Fruit fly (Drosophila melanogaster): Measurements from ENCODE around the gene AdamTS-B.

AdamTS-B gene

dm6 chrX:5705899-5706312 is 7.5 kb downstream of the AdamTS-B start (continued):
- TF ChIP-seq Elba2 (GFP tag; optimal IDR thresholded peaks at IDR 0.05) = no peak
- TF ChIP-seq CG2889 (GFP tag; IDR thresholded peaks at IDR 0.05) = peak; percentile 83
- TF ChIP-seq kni (GFP tag; optimal IDR thresholded peaks at IDR 0.05) = no peak
- peak; percentile 75 for TF ChIP-seq kay (GFP tag; optimal IDR thresholded peaks at IDR 0.05)
- TF ChIP-seq Atf-2 (GFP tag; optimal IDR thresholded peaks at IDR 0.05) = no peak
- TF ChIP-seq CG32772 (GFP tag; IDR thresholded peaks at IDR 0.05) = peak; percentile 90
- TF ChIP-seq CG9609 (GFP tag; optimal IDR thresholded peaks at IDR 0.05) = peak; percentile 29
- TF ChIP-seq hbn (GFP tag; IDR thresholded peaks at IDR 0.05; ENCODE audit: partially characterized antibody) = no peak
- peak; percentile 96 for TF ChIP-seq Rfx (GFP tag; IDR thresholded peaks at IDR 0.05)
- peak; percentile 38 for TF ChIP-seq her (GFP tag; optimal IDR thresholded peaks at IDR 0.05)
- TF ChIP-seq croc (GFP tag; conservative IDR thresholded peaks at IDR 0.05) = peak; percentile 77; the same call in 2 of the 3 replicates
- peak; percentile 80 for TF ChIP-seq CG5180 (GFP tag; optimal IDR thresholded peaks at IDR 0.05)
- TF ChIP-seq CG8089 (GFP tag; optimal IDR thresholded peaks at IDR 0.05) = peak; percentile 13
- peak; percentile 92 for TF ChIP-seq sob (GFP tag; IDR thresholded peaks at IDR 0.05)
- TF ChIP-seq CG8478 (optimal IDR thresholded peaks at IDR 0.05) = no peak
- peak; percentile 86 for TF ChIP-seq Fer3 (tag; optimal IDR thresholded peaks at IDR 0.05)
- TF ChIP-seq CG34224 (GFP tag; IDR thresholded peaks at IDR 0.05; ENCODE audit: partially characterized antibody) = no peak
- TF ChIP-seq Meics (GFP tag; optimal IDR thresholded peaks at IDR 0.05) = peak; percentile 90
- no peak for TF ChIP-seq ERR (GFP tag; optimal IDR thresholded peaks at IDR 0.05)
- no peak for TF ChIP-seq yki (optimal IDR thresholded peaks at IDR 0.05)
- peak; percentile 80 for TF ChIP-seq sug (tag; optimal IDR thresholded peaks at IDR 0.05)
- TF ChIP-seq CG7357 (GFP tag; IDR thresholded peaks at IDR 0.05) = peak; percentile 86
- TF ChIP-seq Sin3A (optimal IDR thresholded peaks at IDR 0.05) = no peak
- TF ChIP-seq CG7372 (GFP tag; IDR thresholded peaks at IDR 0.05) = peak; percentile 95
- TF ChIP-seq crc (GFP tag; optimal IDR thresholded peaks at IDR 0.05) = peak; percentile 37
- peak; percentile 48 for TF ChIP-seq CG12299 (tag; optimal IDR thresholded peaks at IDR 0.05)
- TF ChIP-seq CG30020 (tag; optimal IDR thresholded peaks at IDR 0.05) = no peak
- no peak; the same call in 1 of the 2 replicates for TF ChIP-seq CG13287 (GFP tag; IDR thresholded peaks at IDR 0.05; ENCODE audit: partially characterized antibody)
- peak; percentile 86 for TF ChIP-seq Mrtf (GFP tag; IDR thresholded peaks at IDR 0.05)
- TF ChIP-seq Sox100B (GFP tag; optimal IDR thresholded peaks at IDR 0.05) = peak; percentile 79
- TF ChIP-seq CG10366 (GFP tag; IDR thresholded peaks at IDR 0.05) = peak; percentile 82
- TF ChIP-seq CG13424 (tag; optimal IDR thresholded peaks at IDR 0.05) = peak; percentile 79
- peak; percentile 78 for TF ChIP-seq CG4424 (GFP tag; optimal IDR thresholded peaks at IDR 0.05)
- TF ChIP-seq CG3065 (GFP tag; optimal IDR thresholded peaks at IDR 0.05) = no peak
- no peak for TF ChIP-seq cad (GFP tag; optimal IDR thresholded peaks at IDR 0.05)
- peak; percentile 68 for TF ChIP-seq CG5245 (GFP tag; optimal IDR thresholded peaks at IDR 0.05)
- no peak for TF ChIP-seq BEAF-32 (GFP tag; optimal IDR thresholded peaks at IDR 0.05)
- TF ChIP-seq CG17802 (tag; optimal IDR thresholded peaks at IDR 0.05) = peak; percentile 22
- TF ChIP-seq bigmax (GFP tag; optimal IDR thresholded peaks at IDR 0.05) = no peak
- TF ChIP-seq Myb (GFP tag; optimal IDR thresholded peaks at IDR 0.05) = peak; percentile 25
- TF ChIP-seq Fer1 (GFP tag; optimal IDR thresholded peaks at IDR 0.05) = peak; percentile 94
- TF ChIP-seq ap (GFP tag; IDR thresholded peaks at IDR 0.05) = peak; percentile 80
- peak; percentile 47 for TF ChIP-seq emc (GFP tag; optimal IDR thresholded peaks at IDR 0.05)
- TF ChIP-seq CG4820 (GFP tag; optimal IDR thresholded peaks at IDR 0.05) = peak; percentile 84
- TF ChIP-seq Abd-B (GFP tag; optimal IDR thresholded peaks at IDR 0.05) = peak; percentile 57
- TF ChIP-seq CG10959 (GFP tag; IDR thresholded peaks at IDR 0.05) = peak; percentile 47
- no peak for TF ChIP-seq insv (GFP tag; optimal IDR thresholded peaks at IDR 0.05)
- TF ChIP-seq ttk (GFP tag; IDR thresholded peaks at IDR 0.05) = peak; percentile 88
- peak; percentile 71 for TF ChIP-seq ems (GFP tag; optimal IDR thresholded peaks at IDR 0.05)
- TF ChIP-seq PHDP (tag; optimal IDR thresholded peaks at IDR 0.05) = peak; percentile 81
- no peak for TF ChIP-seq NC2α (GFP tag; optimal IDR thresholded peaks at IDR 0.05)
- TF ChIP-seq chinmo (GFP tag; IDR thresholded peaks at IDR 0.05; ENCODE audit: partially characterized antibody) = 0 out of 4 replicates have a peak, but pooled peaks have one; percentile 22
- TF ChIP-seq eve (GFP tag; optimal IDR thresholded peaks at IDR 0.05) = no peak
